Worm (Caenorhabditis elegans): ENCODE data around the gene srj-25.

srj-25 gene

DNA sequence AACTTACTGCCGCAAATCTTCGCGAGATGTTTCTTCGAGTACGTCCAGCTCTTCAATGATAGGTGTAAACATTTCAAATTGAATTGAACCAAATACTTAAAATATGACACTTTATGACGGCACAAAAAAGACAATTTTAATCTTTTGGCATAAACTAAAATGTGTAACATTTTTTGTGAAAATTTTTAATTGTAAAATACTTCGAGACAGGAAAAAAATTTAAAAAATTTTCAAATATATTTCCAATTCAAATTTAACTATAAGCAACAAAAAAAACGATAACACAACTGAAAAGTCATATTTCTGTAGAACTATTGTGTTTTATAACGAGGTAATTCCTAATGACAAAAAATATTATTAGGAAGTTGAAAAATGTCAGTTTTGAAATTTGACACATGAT, 25.8 kb upstream of the srj-25 start, which contains the start of gene C05E4.12:
C05E4.12 (minus strand) TSS at position 101 of the 400 bp plus-strand sequence.
- TF ChIP-seq nhr-28 (tag; optimal IDR thresholded peaks at IDR 0.05) (no peak), nhr-2 (tag; optimal IDR thresholded peaks at IDR 0.05) (no peak), unc-62 (GFP tag; optimal IDR thresholded peaks at IDR 0.05) (no peak)

DNA sequence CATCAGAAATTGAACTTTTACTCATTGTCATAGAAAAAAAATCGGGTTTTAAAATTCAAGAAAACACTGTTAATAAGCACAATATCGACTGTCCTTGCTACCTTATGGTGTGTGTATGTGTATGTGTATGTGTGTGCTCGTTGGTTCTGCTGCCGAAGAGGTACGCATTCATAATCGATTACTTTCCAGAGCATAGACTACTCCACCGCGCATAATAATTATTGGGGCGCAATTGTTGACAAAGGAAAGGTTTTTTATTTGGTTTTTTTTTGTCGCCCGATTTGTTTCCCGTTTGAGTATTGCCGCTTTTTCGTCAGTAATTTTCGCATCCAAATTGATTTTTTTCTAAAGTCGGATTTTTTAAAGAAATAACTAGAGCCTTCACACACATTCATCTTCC, 25.2 kb upstream of the srj-25 start, which contains the start of gene C05E4.15:
C05E4.15 (minus strand) TSS at position 101 of the 400 bp plus-strand sequence.
- TF ChIP-seq ztf-11 (tag; optimal IDR thresholded peaks at IDR 0.05) (no peak), flh-1 (GFP tag; optimal IDR thresholded peaks at IDR 0.05) (no peak), pha-4 (tag; optimal IDR thresholded peaks at IDR 0.05) (no peak), drap-1 (GFP tag; optimal IDR thresholded peaks at IDR 0.05) (no peak), nhr-28 (tag; optimal IDR thresholded peaks at IDR 0.05) (no peak), ham-2 (GFP tag; optimal IDR thresholded peaks at IDR 0.05) (no peak), ceh-39 (tag; optimal IDR thresholded peaks at IDR 0.05) (no peak), ceh-83 (GFP tag; optimal IDR thresholded peaks at IDR 0.05) (no peak), sem-2 (GFP tag; optimal IDR thresholded peaks at IDR 0.05) (no peak)

DNA sequence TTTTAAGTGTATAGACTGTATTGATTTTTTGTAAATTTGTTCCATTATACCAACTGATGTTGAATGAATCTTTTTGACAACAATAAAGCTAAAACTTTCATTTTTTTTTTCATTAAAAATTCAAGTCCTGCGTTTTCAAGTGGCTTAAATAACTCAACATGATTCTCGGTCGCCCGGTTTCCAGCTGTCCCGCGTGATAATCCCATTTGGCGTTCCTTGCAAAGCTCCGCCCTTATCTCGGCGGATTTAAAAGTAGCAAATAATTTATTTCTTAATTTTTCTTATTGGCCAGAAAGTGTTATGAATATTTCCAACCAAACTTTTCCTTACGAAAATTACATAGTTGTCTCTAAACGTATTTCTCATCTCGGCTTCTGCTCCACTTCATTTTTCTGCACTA, 20.1 kb upstream of the srj-25 start, which contains the start of gene str-20:
str-20 (plus strand) TSS at position 301 of the 400 bp plus-strand sequence.
- no peak for TF ChIP-seq elt-3 (tag; optimal IDR thresholded peaks at IDR 0.05)
- TF ChIP-seq nhr-76 (tag; optimal IDR thresholded peaks at IDR 0.05): no peak
- TF ChIP-seq ceh-83 (GFP tag; optimal IDR thresholded peaks at IDR 0.05): no peak
- no peak for TF ChIP-seq ztf-11 (tag; optimal IDR thresholded peaks at IDR 0.05)
- TF ChIP-seq nhr-12 (tag; optimal IDR thresholded peaks at IDR 0.05): no peak
- no peak for TF ChIP-seq bed-3 (GFP tag; optimal IDR thresholded peaks at IDR 0.05)
- no peak for TF ChIP-seq snpc-4 (tag; optimal IDR thresholded peaks at IDR 0.05)
- TF ChIP-seq ham-2 (GFP tag; optimal IDR thresholded peaks at IDR 0.05): no peak
- TF ChIP-seq M03D4.4 (tag; optimal IDR thresholded peaks at IDR 0.05): no peak
- no peak for TF ChIP-seq cnd-1 (tag; optimal IDR thresholded peaks at IDR 0.05)
- TF ChIP-seq elt-1 (tag; optimal IDR thresholded peaks at IDR 0.05; ENCODE audit: borderline replicate concordance, insufficient read depth): no peak
- no peak for TF ChIP-seq lin-32 (GFP tag; optimal IDR thresholded peaks at IDR 0.05)
- TF ChIP-seq blmp-1 (tag; optimal IDR thresholded peaks at IDR 0.05): no peak
- TF ChIP-seq mab-5 (tag; optimal IDR thresholded peaks at IDR 0.05): no peak
- TF ChIP-seq zip-8 (tag; optimal IDR thresholded peaks at IDR 0.05): no peak

DNA sequence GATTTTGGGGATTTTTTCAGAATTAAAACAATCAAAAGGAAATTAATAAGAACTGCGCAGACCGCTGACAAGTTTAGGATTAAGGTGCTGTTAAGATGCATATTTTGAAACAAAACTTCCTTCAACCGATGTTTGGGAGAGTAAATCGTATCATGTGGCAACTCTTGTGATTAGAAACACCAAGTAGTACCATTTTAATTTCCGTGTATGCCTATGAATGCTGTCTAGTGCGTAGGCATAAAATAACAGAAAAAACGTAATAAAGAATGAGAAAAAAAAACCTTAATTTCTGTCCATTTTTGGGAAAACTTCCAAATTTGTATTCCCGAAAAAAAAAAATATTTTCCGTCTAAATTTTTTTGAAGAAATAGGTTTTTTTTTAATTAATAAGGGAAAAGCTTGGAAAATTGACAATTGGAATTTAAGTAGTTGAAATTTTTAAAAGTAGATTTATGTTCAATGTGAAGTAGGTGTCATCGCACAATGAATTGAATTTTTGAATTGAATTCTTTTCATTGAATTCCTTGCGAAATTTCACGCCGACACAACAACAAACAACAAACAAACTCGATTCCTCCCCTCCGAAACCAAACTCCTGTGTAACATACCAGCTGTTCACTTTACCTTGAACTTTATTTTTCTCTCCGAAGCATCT, 16.7 kb upstream of the srj-25 start, which contains the start of the genes str-262 and srp-1:
str-262 (minus strand) TSS at position 101 of the 655 bp plus-strand sequence.
srp-1 (plus strand) TSS at position 605 of the 655 bp plus-strand sequence.
- peak; percentile 71 for TF ChIP-seq hlh-1 (tag; optimal IDR thresholded peaks at IDR 0.05)
- no peak for TF ChIP-seq elt-3 (tag; optimal IDR thresholded peaks at IDR 0.05)

DNA sequence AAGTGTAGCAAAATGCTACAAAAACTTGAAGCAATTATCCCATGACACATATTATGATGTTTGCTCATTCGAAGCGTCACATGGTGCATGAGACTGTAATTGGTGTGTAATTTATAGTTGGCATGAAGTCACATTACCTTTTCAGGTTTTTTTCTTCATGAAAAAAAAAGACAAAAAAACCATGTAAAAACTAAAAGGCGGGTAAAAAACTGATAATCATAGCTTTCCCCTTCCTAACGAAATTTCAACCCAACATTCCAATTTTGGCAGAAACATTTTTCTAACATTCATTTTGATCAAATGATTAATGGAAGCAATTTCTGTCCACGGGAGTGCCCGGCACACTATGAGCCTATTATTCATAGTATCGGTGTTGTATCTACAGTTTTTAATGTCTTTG, 12.0 kb upstream of the srj-25 start, which contains the start of gene sri-4:
sri-4 (plus strand) TSS at position 301 of the 400 bp plus-strand sequence.
- TF ChIP-seq unc-120 (tag; optimal IDR thresholded peaks at IDR 0.05; ENCODE audit: poor library complexity, severe bottlenecking): no peak
- no peak for TF ChIP-seq elt-1 (tag; optimal IDR thresholded peaks at IDR 0.05; ENCODE audit: borderline replicate concordance, insufficient read depth)
- no peak for TF ChIP-seq sptf-1 (tag; optimal IDR thresholded peaks at IDR 0.05)
- no peak for TF ChIP-seq lin-32 (GFP tag; optimal IDR thresholded peaks at IDR 0.05)
- TF ChIP-seq hlh-1 (tag; optimal IDR thresholded peaks at IDR 0.05): no peak
- TF ChIP-seq ces-1 (GFP tag; optimal IDR thresholded peaks at IDR 0.05): no peak
- TF ChIP-seq nhr-12 (tag; optimal IDR thresholded peaks at IDR 0.05): no peak
- no peak for TF ChIP-seq zip-8 (tag; optimal IDR thresholded peaks at IDR 0.05)
- no peak for TF ChIP-seq M03D4.4 (tag; optimal IDR thresholded peaks at IDR 0.05)
- no peak for TF ChIP-seq nhr-28 (tag; optimal IDR thresholded peaks at IDR 0.05)
- TF ChIP-seq nhr-76 (tag; optimal IDR thresholded peaks at IDR 0.05): no peak
- no peak for TF ChIP-seq ztf-11 (tag; optimal IDR thresholded peaks at IDR 0.05)
- TF ChIP-seq snpc-4 (tag; optimal IDR thresholded peaks at IDR 0.05): no peak
- TF ChIP-seq mab-5 (tag; optimal IDR thresholded peaks at IDR 0.05): no peak
- no peak for TF ChIP-seq cnd-1 (tag; optimal IDR thresholded peaks at IDR 0.05)

DNA sequence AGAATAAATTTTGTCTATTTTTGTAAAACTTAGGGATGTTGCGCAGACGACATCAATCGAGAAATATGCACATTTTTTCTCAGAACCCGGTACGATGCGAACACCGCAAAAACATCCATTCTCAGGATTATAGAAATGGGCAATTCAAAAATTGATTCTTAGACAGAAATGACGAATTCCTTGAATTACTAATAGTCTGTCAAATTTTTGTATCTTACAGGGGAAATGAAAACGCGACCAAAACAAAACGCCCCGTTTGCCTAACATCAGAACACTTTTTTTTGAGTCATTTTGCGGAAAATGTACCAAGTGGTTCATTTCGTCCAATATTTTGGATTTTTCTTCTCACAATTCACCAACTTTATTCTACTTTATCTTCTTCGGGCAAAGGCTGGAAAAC, 7.3 kb upstream of the srj-25 start, which contains the start of gene str-134:
str-134 (plus strand) TSS at position 301 of the 400 bp plus-strand sequence.
- no peak for TF ChIP-seq mep-1 (tag; optimal IDR thresholded peaks at IDR 0.05)
- no peak for TF ChIP-seq ceh-43 (GFP tag; optimal IDR thresholded peaks at IDR 0.05)
- no peak for TF ChIP-seq drap-1 (GFP tag; optimal IDR thresholded peaks at IDR 0.05)
- TF ChIP-seq unc-39 (tag; optimal IDR thresholded peaks at IDR 0.05): no peak
- TF ChIP-seq nhr-76 (tag; optimal IDR thresholded peaks at IDR 0.05): no peak
- TF ChIP-seq sptf-1 (tag; optimal IDR thresholded peaks at IDR 0.05): no peak
- TF ChIP-seq unc-120 (tag; optimal IDR thresholded peaks at IDR 0.05; ENCODE audit: poor library complexity, severe bottlenecking): no peak
- TF ChIP-seq ham-2 (GFP tag; optimal IDR thresholded peaks at IDR 0.05): no peak
- no peak for TF ChIP-seq nhr-237 (tag; optimal IDR thresholded peaks at IDR 0.05)
- TF ChIP-seq unc-62 (GFP tag; optimal IDR thresholded peaks at IDR 0.05): no peak
- TF ChIP-seq flh-1 (GFP tag; optimal IDR thresholded peaks at IDR 0.05): no peak
- TF ChIP-seq lin-13 (tag; optimal IDR thresholded peaks at IDR 0.05): no peak
- no peak for TF ChIP-seq elt-1 (tag; optimal IDR thresholded peaks at IDR 0.05; ENCODE audit: borderline replicate concordance, insufficient read depth)
- no peak for TF ChIP-seq tbx-8 (GFP tag; optimal IDR thresholded peaks at IDR 0.05)
- no peak for TF ChIP-seq lin-32 (GFP tag; optimal IDR thresholded peaks at IDR 0.05)
- TF ChIP-seq nhr-2 (tag; optimal IDR thresholded peaks at IDR 0.05): no peak

Data from whole organism, mixed stage, embryonic.